Worm (Caenorhabditis elegans): ENCODE measurements around the gene igeg-2.

igeg-2 gene

DNA sequence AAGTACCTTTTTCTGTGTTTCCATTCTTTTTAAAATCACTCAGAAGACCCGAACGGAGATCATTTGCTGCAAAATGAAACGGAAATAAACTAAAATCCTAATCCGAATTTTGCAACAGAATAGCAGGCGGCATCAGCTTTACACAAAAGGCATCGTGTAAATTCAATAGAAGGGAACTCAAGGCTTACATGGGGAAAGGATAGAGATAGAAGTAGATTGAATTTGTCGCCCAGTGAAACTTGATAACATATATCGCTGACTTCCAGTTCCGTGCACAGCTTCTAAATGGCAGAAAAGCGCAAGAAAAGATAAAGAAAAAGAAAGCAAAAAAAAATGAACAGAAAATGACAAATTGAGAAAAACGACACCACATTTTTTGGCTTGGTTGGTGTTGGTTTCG is 40.5 kb downstream of the igeg-2 start, which contains the start of gene slo-2:
slo-2 (minus strand) TSS at position 24 of the 400 bp plus-strand sequence.
- TF ChIP-seq nhr-42 (GFP tag; IDR thresholded peaks at IDR 0.05) (no peak), unc-62 (GFP tag; optimal IDR thresholded peaks at IDR 0.05 in 1 of 2) (peak in 1 of 2 experiments; percentile 14), unc-62 (tag; optimal IDR thresholded peaks at IDR 0.05) (no peak), nhr-77 (tag; optimal IDR thresholded peaks at IDR 0.05) (no peak), spr-1 (tag; optimal IDR thresholded peaks at IDR 0.05) (no peak), snpc-4 (tag; optimal IDR thresholded peaks at IDR 0.05) (no peak), nhr-6 (tag; optimal IDR thresholded peaks at IDR 0.05) (no peak), pqm-1 (tag; optimal IDR thresholded peaks at IDR 0.05) (no peak), unc-39 (tag; optimal IDR thresholded peaks at IDR 0.05) (no peak), ctbp-1 (GFP tag; IDR thresholded peaks at IDR 0.05) (peak; percentile 59; the same call in 1 of the 2 replicates)

DNA sequence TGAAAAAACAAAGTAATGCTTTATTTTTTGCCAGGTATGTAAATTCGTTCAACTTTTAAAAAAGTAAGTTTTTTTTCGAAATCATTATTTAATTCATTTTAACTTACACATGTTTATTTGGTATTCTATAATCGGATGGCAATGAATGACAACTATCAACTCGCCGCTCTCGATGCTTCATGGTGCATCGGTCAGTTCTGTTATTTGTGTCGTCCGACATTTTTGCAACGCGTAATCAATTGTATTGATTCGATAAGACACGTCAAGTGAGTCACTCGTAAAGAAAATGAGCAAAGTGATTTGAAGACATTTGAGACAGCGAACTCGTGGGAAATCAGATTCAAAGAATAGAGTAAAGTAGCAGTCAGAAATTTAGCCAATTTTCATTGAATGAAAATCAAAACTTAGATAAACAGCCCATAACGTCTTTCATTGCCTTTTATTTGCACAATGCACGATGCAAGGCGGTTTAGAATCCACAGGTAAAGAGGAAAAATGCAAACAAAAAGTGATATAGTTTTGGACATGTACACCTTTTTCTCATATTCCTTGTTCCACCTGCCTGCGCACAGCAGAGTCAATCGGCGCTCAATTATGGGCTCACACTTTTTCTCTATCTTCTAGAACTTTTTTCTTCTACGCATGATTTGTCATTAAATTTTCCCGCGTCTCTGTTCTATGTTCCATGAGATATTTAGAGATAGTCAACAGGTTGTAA is 45.8 kb downstream of the igeg-2 start:
- TF ChIP-seq dve-1 (tag; optimal IDR thresholded peaks at IDR 0.05; ENCODE audit: insufficient read depth) = peak; percentile 49
- no peak for TF ChIP-seq daf-16 (GFP tag; optimal IDR thresholded peaks at IDR 0.05)
- TF ChIP-seq daf-16 (tag; optimal IDR thresholded peaks at IDR 0.05) = peak; percentile 79
- TF ChIP-seq Y48G9A.11 (GFP tag; IDR thresholded peaks at IDR 0.05) = no peak
- no peak for TF ChIP-seq lin-15B (tag; optimal IDR thresholded peaks at IDR 0.05)
- peak; percentile 17; the same call in 1 of the 2 replicates for TF ChIP-seq dmd-6 (GFP tag; IDR thresholded peaks at IDR 0.05)
- TF ChIP-seq hlh-11 (tag; optimal IDR thresholded peaks at IDR 0.05) = peak; percentile 39
- TF ChIP-seq F49E8.2 (tag; optimal IDR thresholded peaks at IDR 0.05; ENCODE audit: borderline replicate concordance) = no peak
- peak; percentile 91 for TF ChIP-seq aha-1 (tag)
- peak; percentile 73 for TF ChIP-seq nhr-28 (tag; optimal IDR thresholded peaks at IDR 0.05)
- TF ChIP-seq T26A8.4 (GFP tag; IDR thresholded peaks at IDR 0.05) = no peak
- no peak for TF ChIP-seq F44E2.7 (GFP tag; IDR thresholded peaks at IDR 0.05)
- TF ChIP-seq pqm-1 (tag; optimal IDR thresholded peaks at IDR 0.05) = peak; percentile 39

Data from whole organism, L4 larva.